Worm (Caenorhabditis elegans) whole organism, L4/young adult: Measurements from ENCODE around the gene pals-17.

Source experiments
- W03F9.2 ChIP-seq: fragments of 150-350 bp; optimal IDR thresholded peaks from 2 replicates; lab custom pipeline; 2014; ENCODE audit warnings: missing biosample characterization, missing genetic modification characterization
- dao-5 ChIP-seq: sonication (generic microtip); optimal IDR thresholded peaks from 2 replicates; lab custom pipeline; 2016; ENCODE audit warnings: missing genotype, missing genetic modification characterization, moderate library complexity, missing compliant biosample characterization
- him-1 ChIP-seq: sonication (generic microtip); optimal IDR thresholded peaks from 2 replicates; lab custom pipeline; 2016; ENCODE audit warnings: missing genotype, missing genetic modification reagents, missing genetic modification characterization, missing compliant biosample characterization

The pals-17 gene

ce11 chrIII:1413125-1413837, 21.6 kb upstream of the pals-17 start:
- no peak for TF ChIP-seq dao-5 (tag; lab: Kevin White, UChicago)
- TF ChIP-seq him-1 (tag; lab: Kevin White, UChicago) = no peak
- TF ChIP-seq W03F9.2 (tag; lab: Kevin White, UChicago) = no peak

- no peak for TF ChIP-seq him-1 (tag; lab: Kevin White, UChicago)
- TF ChIP-seq dao-5 (tag; lab: Kevin White, UChicago) = no peak
- no peak for TF ChIP-seq W03F9.2 (tag; lab: Kevin White, UChicago)
These were observed 17.5 kb upstream of the pals-17 start, which contains the start of gene Y82E9BR.22 for ce11 chrIII:1409139-1409538. TSS of gene Y82E9BR.22 (minus strand) at chrIII:1409239.

- no peak for TF ChIP-seq W03F9.2 (tag; lab: Kevin White, UChicago)
- TF ChIP-seq him-1 (tag; lab: Kevin White, UChicago) = no peak
- TF ChIP-seq dao-5 (tag; lab: Kevin White, UChicago) = no peak
These were observed 11.5 kb upstream of the pals-17 start, which contains the start of gene pals-18 for ce11 chrIII:1403108-1403507. TSS of gene pals-18 (plus strand) at chrIII:1403408.

ce11 chrIII:1401497-1401990, 9.9 kb upstream of the pals-17 start, which contains the start of gene pals-19:
TSS of gene pals-19 (plus strand) at chrIII:1401940.
- TF ChIP-seq dao-5 (tag; lab: Kevin White, UChicago) (no peak), W03F9.2 (tag; lab: Kevin White, UChicago) (no peak), him-1 (tag; lab: Kevin White, UChicago) (no peak)

DNA sequence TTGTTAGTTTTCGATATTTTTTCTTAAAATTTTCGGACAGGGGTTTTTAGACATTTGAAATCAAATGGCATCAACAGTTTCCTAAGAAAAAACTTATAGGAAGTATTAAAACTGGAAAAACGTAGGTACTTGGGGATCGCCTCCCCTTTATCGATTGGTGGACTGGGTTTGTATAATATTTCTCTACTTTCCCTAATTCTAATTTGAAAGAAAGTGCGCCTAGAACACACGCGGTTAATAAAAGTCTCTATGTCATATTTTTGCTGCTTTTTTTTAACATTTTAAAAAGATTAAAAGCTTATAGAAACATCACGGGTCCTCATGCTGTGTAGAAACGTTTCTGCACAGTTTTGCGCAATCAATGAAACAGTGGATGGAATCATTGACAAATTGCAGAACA, 8.0 kb upstream of the pals-17 start, which contains the start of gene pals-16:
pals-16 (plus strand) TSS at position 301 of the 400 bp plus-strand sequence.
- TF ChIP-seq dao-5 (tag; lab: Kevin White, UChicago) (no peak), him-1 (tag; lab: Kevin White, UChicago) (no peak), W03F9.2 (tag; lab: Kevin White, UChicago) (no peak)

- TF ChIP-seq dao-5 (tag; lab: Kevin White, UChicago) (no peak), him-1 (tag; lab: Kevin White, UChicago) (no peak)
These were observed 6.5 kb upstream of the pals-17 start for ce11 chrIII:1398183-1398582.

ce11 chrIII:1395355-1395754, 3.7 kb upstream of the pals-17 start:
- TF ChIP-seq dao-5 (tag; lab: Kevin White, UChicago) = no peak
- TF ChIP-seq W03F9.2 (tag; lab: Kevin White, UChicago) = no peak
- no peak for TF ChIP-seq him-1 (tag; lab: Kevin White, UChicago)

DNA sequence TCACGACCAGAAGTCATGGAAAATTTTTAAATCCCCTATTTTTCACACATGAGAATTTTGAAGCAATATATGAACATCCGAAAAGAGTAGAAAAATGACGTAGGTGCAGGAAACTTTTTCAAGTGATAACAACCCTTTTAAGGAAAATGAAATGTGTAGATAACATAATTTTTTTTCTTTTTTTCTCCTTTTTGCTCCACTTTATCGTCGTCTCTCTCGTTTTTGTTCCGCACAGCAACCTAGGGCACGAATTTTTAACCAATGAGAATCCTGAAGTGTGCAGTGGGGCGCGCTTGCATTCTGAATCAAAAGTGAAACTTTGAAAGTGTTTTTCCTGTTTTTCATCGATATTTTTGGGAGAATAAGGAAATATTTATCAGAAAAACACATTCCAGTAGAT, 1.1 kb upstream of the pals-17 start:
- no peak for TF ChIP-seq W03F9.2 (tag; lab: Kevin White, UChicago)

DNA sequence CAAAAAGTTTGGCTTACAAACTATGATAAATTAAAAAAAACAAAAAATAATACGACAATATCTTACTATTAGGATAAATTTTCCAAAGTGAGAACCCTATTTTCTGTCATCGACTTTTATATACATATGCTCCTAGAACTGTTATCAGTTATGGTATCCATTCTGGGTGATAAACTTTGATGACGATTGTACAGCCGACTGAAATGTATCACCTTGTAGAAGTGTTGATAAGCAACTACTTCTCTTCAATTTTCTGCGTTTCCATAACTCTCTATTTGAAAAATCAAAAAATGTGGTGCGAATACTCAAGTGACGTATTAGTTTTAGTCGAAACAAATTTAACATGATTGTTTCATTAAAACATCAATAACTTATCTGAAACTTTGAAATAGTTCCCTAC, 1.7 kb downstream of the pals-17 start:
- TF ChIP-seq him-1 (tag; lab: Kevin White, UChicago) (no peak), dao-5 (tag; lab: Kevin White, UChicago) (no peak), W03F9.2 (tag; lab: Kevin White, UChicago) (no peak)

DNA sequence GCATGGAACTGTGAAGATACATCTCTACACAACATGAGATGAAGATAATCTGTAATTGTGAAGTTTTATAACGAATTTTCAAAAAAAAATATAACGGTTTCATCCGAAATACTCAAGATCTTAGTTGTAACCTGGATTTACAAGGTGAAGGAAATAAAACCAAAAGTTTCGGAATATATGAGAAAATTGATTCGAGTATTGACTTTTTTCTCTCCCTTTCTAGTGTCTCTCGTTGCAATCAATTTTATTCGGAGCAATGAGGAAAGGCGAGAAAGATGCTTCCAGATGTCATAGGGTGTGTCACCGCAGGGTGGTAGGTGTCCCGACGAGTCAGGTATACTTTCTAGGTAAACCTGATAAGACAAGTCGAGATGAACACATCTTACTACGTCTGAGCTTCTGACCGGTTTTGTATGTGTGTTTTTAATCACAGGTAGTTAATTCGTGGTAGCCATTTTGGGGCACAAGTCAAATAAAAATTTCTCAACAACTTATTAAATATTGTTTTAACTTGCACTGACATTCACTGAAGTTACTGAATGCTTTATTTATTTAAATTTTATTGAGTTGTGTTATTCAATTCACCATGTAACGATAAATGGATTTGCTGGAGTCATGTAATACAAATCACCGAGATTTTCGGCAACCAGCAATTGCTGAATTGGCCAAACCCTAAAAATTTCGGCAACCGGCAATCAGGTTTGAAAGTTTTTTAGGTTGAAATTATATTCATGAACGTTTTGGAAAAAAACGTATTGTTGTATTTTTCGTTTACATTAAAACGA, 3.2 kb downstream of the pals-17 start, which contains the start of gene pals-20:
pals-20 (minus strand) TSS at position 51 of the 785 bp plus-strand sequence.
- TF ChIP-seq dao-5 (tag; lab: Kevin White, UChicago) = no peak
- no peak for TF ChIP-seq W03F9.2 (tag; lab: Kevin White, UChicago)
- TF ChIP-seq him-1 (tag; lab: Kevin White, UChicago) = no peak

DNA sequence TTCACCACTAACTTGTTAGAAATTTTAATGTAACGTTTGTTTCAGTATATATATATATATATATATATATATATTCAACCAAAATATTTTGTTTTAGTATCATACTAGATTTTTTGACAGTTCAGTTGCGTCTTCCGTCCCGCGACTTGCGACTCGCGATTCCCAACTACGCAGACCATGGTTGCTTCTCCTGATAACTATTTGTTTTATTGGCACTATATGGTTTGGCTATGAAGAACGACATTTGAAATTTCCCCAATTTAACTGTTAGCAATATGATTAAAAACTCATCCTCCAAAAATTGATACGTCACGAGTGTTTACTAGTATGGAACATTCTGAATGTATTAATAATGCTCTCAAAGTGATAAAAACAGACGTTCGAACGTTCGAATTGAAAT, 7.0 kb downstream of the pals-17 start:
- TF ChIP-seq him-1 (tag; lab: Kevin White, UChicago) (no peak), W03F9.2 (tag; lab: Kevin White, UChicago) (no peak), dao-5 (tag; lab: Kevin White, UChicago) (no peak)

DNA sequence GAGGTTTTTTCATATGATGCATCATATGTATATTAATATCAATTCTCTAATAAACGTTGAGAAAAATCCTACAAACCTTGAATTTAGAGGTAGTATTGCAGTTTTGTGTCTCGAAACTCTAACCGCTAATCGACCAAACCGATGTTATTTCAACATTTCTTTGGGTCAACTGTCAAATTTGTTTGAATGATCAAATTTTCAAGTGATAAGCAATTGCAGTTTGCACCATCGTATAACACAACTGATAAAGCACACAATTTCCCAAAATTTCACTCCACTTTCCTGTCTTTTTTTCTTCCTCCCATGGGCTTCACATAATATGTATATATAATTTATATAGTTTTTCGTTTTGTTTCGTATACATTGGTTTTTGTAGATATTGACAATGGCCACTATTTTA, 7.6 kb downstream of the pals-17 start, which contains the start of the genes fbxa-138 and Y82E9BR.5:
fbxa-138 (minus strand) TSS at position 161 of the 400 bp plus-strand sequence.
Y82E9BR.5 (plus strand) TSS at position 279 of the 400 bp plus-strand sequence.
- no peak for TF ChIP-seq dao-5 (tag; lab: Kevin White, UChicago)
- no peak for TF ChIP-seq W03F9.2 (tag; lab: Kevin White, UChicago)
- TF ChIP-seq him-1 (tag; lab: Kevin White, UChicago) = no peak

- no peak for TF ChIP-seq W03F9.2 (tag; lab: Kevin White, UChicago)
- no peak for TF ChIP-seq him-1 (tag; lab: Kevin White, UChicago)
- no peak for TF ChIP-seq dao-5 (tag; lab: Kevin White, UChicago)
These were observed 8.2 kb downstream of the pals-17 start for ce11 chrIII:1383483-1383882.
